Worm (Caenorhabditis elegans) whole organism, mixed stage, embryonic: Measurements from ENCODE around the gene gpa-10.

Experiments used
- M03D4.4 ChIP-seq: sonication (generic microtip); optimal IDR thresholded peaks from 2 replicates; lab custom pipeline; 2017; ENCODE audit warnings: mild to moderate bottlenecking, missing genetic modification characterization, missing compliant biosample characterization
- bed-3 ChIP-seq: fragments of 200-800 bp; sonication (Bioruptor generic); optimal IDR thresholded peaks from 3 replicates; lab custom pipeline; 2018; ENCODE audit warnings: mild to moderate bottlenecking, missing genetic modification characterization, moderate library complexity, missing compliant biosample characterization
- blmp-1 ChIP-seq: fragments of 150-350 bp; optimal IDR thresholded peaks from 2 replicates; lab custom pipeline; 2014; ENCODE audit warnings: missing biosample characterization, missing genetic modification characterization
- ceh-43 ChIP-seq: fragments of 200-800 bp; sonication (Bioruptor generic); optimal IDR thresholded peaks from 2 replicates; lab custom pipeline; 2018; ENCODE audit warnings: mild to moderate bottlenecking, missing genetic modification characterization, moderate library complexity, missing compliant biosample characterization
- ceh-83 ChIP-seq: fragments of 200-800 bp; sonication (Bioruptor generic); optimal IDR thresholded peaks from 2 replicates; lab custom pipeline; 2018; ENCODE audit warnings: mild to moderate bottlenecking, missing genetic modification characterization, missing compliant biosample characterization
- ces-1 ChIP-seq: fragments of 150-350 bp; optimal IDR thresholded peaks from 2 replicates; lab custom pipeline; 2014; ENCODE audit warnings: missing biosample characterization, missing genetic modification reagents, missing genetic modification characterization
- cnd-1 ChIP-seq: fragments of 200-800 bp; sonication (Bioruptor generic); optimal IDR thresholded peaks from 2 replicates; lab custom pipeline; 2018; ENCODE audit warnings: mild to moderate bottlenecking, missing genetic modification characterization, missing compliant biosample characterization
- drap-1 ChIP-seq: fragments of 200-800 bp; sonication (Bioruptor generic); optimal IDR thresholded peaks from 3 replicates; lab custom pipeline; 2018; ENCODE audit warnings: mild to moderate bottlenecking, missing genetic modification characterization, missing compliant biosample characterization
- elt-1 ChIP-seq: sonication (generic microtip); optimal IDR thresholded peaks from 2 replicates; lab custom pipeline; 2017; ENCODE audit warnings: missing genetic modification characterization, mild to moderate bottlenecking, missing compliant biosample characterization, antibody characterized with exemption, moderate library complexity, borderline replicate concordance; ENCODE audit not compliant: insufficient read depth
- flh-1 ChIP-seq: fragments of 200-800 bp; sonication (Bioruptor generic); optimal IDR thresholded peaks from 2 replicates; lab custom pipeline; 2018; ENCODE audit warnings: mild to moderate bottlenecking, missing genetic modification characterization, moderate library complexity, missing compliant biosample characterization
- ham-2 ChIP-seq: fragments of 200-800 bp; sonication (Bioruptor generic); optimal IDR thresholded peaks from 2 replicates; lab custom pipeline; 2018; ENCODE audit warnings: mild to moderate bottlenecking, missing genetic modification characterization, missing compliant biosample characterization
- hlh-1 ChIP-seq: fragments of 150-350 bp; optimal IDR thresholded peaks from 2 replicates; lab custom pipeline; 2014; ENCODE audit warnings: missing biosample characterization, missing genetic modification reagents, missing genetic modification characterization
- lin-13 ChIP-seq: fragments of 150-350 bp; optimal IDR thresholded peaks from 2 replicates; lab custom pipeline; 2014; ENCODE audit warnings: missing biosample characterization, missing genetic modification characterization
- lin-32 ChIP-seq: fragments of 200-800 bp; sonication (Bioruptor generic); optimal IDR thresholded peaks from 2 replicates; lab custom pipeline; 2018; ENCODE audit warnings: mild to moderate bottlenecking, missing genetic modification characterization, missing compliant biosample characterization
- lsy-2 ChIP-seq: fragments of 150-350 bp; optimal IDR thresholded peaks from 2 replicates; lab custom pipeline; 2014; ENCODE audit warnings: missing biosample characterization, missing genetic modification characterization
- mab-5 ChIP-seq: fragments of 150-350 bp; optimal IDR thresholded peaks from 2 replicates; lab custom pipeline; 2014; ENCODE audit warnings: missing biosample characterization, missing genetic modification characterization
- mep-1 ChIP-seq: fragments of 150-350 bp; optimal IDR thresholded peaks from 2 replicates; lab custom pipeline; 2017; ENCODE audit warnings: missing biosample characterization, missing genetic modification reagents, missing genetic modification characterization, inconsistent platforms
- mls-2 ChIP-seq: sonication (generic microtip); optimal IDR thresholded peaks from 2 replicates; lab custom pipeline; 2016; ENCODE audit warnings: mild to moderate bottlenecking, missing genetic modification characterization, moderate library complexity, missing compliant biosample characterization
- nhr-12 ChIP-seq: fragments of 150-350 bp; optimal IDR thresholded peaks from 2 replicates; lab custom pipeline; 2014; ENCODE audit warnings: missing biosample characterization, missing genetic modification characterization
- nhr-2 ChIP-seq: fragments of 150-350 bp; optimal IDR thresholded peaks from 2 replicates; lab custom pipeline; 2014; ENCODE audit warnings: missing biosample characterization, missing genetic modification characterization
- nhr-237 ChIP-seq: fragments of 150-350 bp; optimal IDR thresholded peaks from 2 replicates; lab custom pipeline; 2014; ENCODE audit warnings: missing biosample characterization, missing genetic modification characterization
- nhr-28 ChIP-seq: fragments of 150-350 bp; optimal IDR thresholded peaks from 2 replicates; lab custom pipeline; 2014; ENCODE audit warnings: missing biosample characterization, missing genetic modification characterization
- nhr-76 ChIP-seq: sonication (generic microtip); optimal IDR thresholded peaks from 2 replicates; lab custom pipeline; 2017; ENCODE audit warnings: missing biosample characterization, missing genetic modification characterization
- pha-4 ChIP-seq: fragments of 150-350 bp; optimal IDR thresholded peaks from 2 replicates; lab custom pipeline; 2018; ENCODE audit warnings: missing biosample characterization, missing genetic modification reagents, missing genetic modification characterization
- sem-2 ChIP-seq: fragments of 200-800 bp; sonication (Bioruptor generic); optimal IDR thresholded peaks from 2 replicates; lab custom pipeline; 2018; ENCODE audit warnings: mild to moderate bottlenecking, missing genetic modification characterization, missing compliant biosample characterization
- sptf-1 ChIP-seq: sonication (generic microtip); optimal IDR thresholded peaks from 2 replicates; lab custom pipeline; 2017; ENCODE audit warnings: mild to moderate bottlenecking, missing genetic modification characterization, moderate library complexity, missing compliant biosample characterization
- tbx-8 ChIP-seq: fragments of 200-800 bp; sonication (Bioruptor generic); optimal IDR thresholded peaks from 2 replicates; lab custom pipeline; 2018; ENCODE audit warnings: mild to moderate bottlenecking, missing genetic modification characterization, moderate library complexity, missing compliant biosample characterization
- unc-120 ChIP-seq: sonication (generic microtip); optimal IDR thresholded peaks from 2 replicates; lab custom pipeline; 2017; ENCODE audit warnings: missing genetic modification characterization, missing compliant biosample characterization; ENCODE audit not compliant: poor library complexity, severe bottlenecking
- unc-62 ChIP-seq: fragments of 150-350 bp; optimal IDR thresholded peaks from 2 replicates; lab custom pipeline; 2014; ENCODE audit warnings: missing biosample characterization, missing genetic modification reagents, missing genetic modification characterization
- zip-8 ChIP-seq: fragments of 150-350 bp; optimal IDR thresholded peaks from 2 replicates; lab custom pipeline; 2014; ENCODE audit warnings: missing biosample characterization, missing genetic modification characterization
- ztf-11 ChIP-seq: fragments of 150-350 bp; optimal IDR thresholded peaks from 2 replicates; lab custom pipeline; 2014; ENCODE audit warnings: missing biosample characterization, missing genetic modification characterization

Gene gpa-10

DNA sequence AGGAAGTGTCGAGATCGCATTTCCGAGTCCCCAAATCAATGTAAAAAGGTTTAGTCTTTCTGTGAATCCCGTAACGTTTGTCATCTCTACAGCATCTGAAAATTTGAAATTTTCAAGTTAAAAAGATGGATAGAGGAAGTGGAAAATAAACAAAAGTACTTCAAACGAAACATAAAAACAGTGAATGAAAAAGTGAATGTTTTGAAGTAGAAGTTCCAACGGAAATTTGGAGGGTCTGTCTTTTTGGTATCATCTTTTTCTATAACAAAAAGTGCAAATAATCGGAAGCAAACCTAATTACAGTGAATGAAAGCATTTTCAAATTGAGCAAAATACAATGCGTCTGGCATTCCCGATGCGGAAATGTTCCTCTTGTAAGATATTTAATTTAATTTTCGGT is 8.1 kb downstream of the gpa-10 start, which contains the start of gene lgc-54:
lgc-54 (minus strand) TSS at position 101 of the 400 bp plus-strand sequence.
- TF ChIP-seq nhr-28 (tag; lab: Kevin White, UChicago) (no peak), sptf-1 (tag; lab: Kevin White, UChicago) (no peak), mls-2 (tag; lab: Kevin White, UChicago) (no peak), blmp-1 (tag; lab: Kevin White, UChicago) (no peak), ztf-11 (tag; lab: Kevin White, UChicago) (no peak)

- TF ChIP-seq bed-3 (GFP tag; lab: Kevin White, UChicago) (no peak), mab-5 (no peak), drap-1 (GFP tag; lab: Kevin White, UChicago) (no peak), mep-1 (tag; lab: Kevin White, UChicago) (no peak), unc-62 (GFP tag; lab: Kevin White, UChicago) (no peak), pha-4 (no peak)
Measured at ce11 chrV:6842437-6842836, 12.2 kb downstream of the gpa-10 start, which contains the start of gene T15B7.1. Gene T15B7.1, plus strand, starts transcription at chrV:6842737.

ce11 chrV:6839008-6839407 is 15.6 kb downstream of the gpa-10 start, which contains the start of gene hpo-8:
Gene hpo-8, plus strand, starts transcription at chrV:6839289.
- no peak for TF ChIP-seq pha-4
- no peak for TF ChIP-seq sptf-1 (tag; lab: Kevin White, UChicago)
- TF ChIP-seq ceh-83 (GFP tag; lab: Kevin White, UChicago), result no peak
- TF ChIP-seq hlh-1 (tag; lab: Kevin White, UChicago), result no peak
- TF ChIP-seq mls-2 (tag; lab: Kevin White, UChicago), result no peak
- TF ChIP-seq nhr-12 (tag; lab: Kevin White, UChicago), result no peak
- no peak for TF ChIP-seq lsy-2
- no peak for TF ChIP-seq flh-1 (GFP tag; lab: Kevin White, UChicago)
- no peak for TF ChIP-seq mep-1 (tag; lab: Kevin White, UChicago)
- no peak for TF ChIP-seq nhr-28 (tag; lab: Kevin White, UChicago)
- TF ChIP-seq blmp-1 (tag; lab: Kevin White, UChicago), result no peak
- no peak for TF ChIP-seq lin-32 (GFP tag; lab: Kevin White, UChicago)
- no peak for TF ChIP-seq ceh-43 (GFP tag; lab: Kevin White, UChicago)
- no peak for TF ChIP-seq lin-13 (tag; lab: Kevin White, UChicago)
- no peak for TF ChIP-seq zip-8 (tag; lab: Kevin White, UChicago)
- TF ChIP-seq elt-1 (tag; lab: Kevin White, UChicago), result no peak
- TF ChIP-seq cnd-1, result no peak
- no peak for TF ChIP-seq nhr-237 (tag; lab: Kevin White, UChicago)
- TF ChIP-seq, all 35 proteins: peak for 0

DNA sequence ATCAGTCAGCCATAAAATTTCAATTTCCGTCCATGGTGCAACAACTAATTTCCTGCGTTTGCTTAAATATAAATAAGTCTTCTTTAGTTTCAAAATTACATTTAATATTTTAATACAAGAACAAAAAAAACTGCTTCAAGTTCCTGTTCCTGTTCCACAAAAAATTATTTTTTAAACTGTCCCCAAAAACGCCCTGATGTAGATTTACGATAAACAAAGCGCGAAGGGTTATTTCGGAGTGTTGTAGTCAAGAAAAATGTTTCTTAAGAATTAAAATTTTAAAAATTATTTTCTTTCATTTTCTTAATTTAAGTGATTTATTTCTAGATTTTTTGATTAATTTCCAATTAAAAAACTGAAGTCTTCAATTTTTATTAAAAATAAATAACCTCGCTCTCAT is 16.0 kb downstream of the gpa-10 start, which contains the start of gene T15B7.15:
T15B7.15 (minus strand) TSS at position 67 of the 400 bp plus-strand sequence.
- TF ChIP-seq elt-1 (tag; lab: Kevin White, UChicago) (no peak), unc-62 (GFP tag; lab: Kevin White, UChicago) (no peak), sem-2 (GFP tag; lab: Kevin White, UChicago) (no peak), nhr-237 (tag; lab: Kevin White, UChicago) (no peak), sptf-1 (tag; lab: Kevin White, UChicago) (no peak), nhr-12 (tag; lab: Kevin White, UChicago) (no peak), flh-1 (GFP tag; lab: Kevin White, UChicago) (no peak), ham-2 (GFP tag; lab: Kevin White, UChicago) (no peak), tbx-8 (GFP tag; lab: Kevin White, UChicago) (no peak), ces-1 (GFP tag; lab: Kevin White, UChicago) (no peak), cnd-1 (no peak), lin-13 (tag; lab: Kevin White, UChicago) (no peak), nhr-2 (tag; lab: Kevin White, UChicago) (no peak), bed-3 (GFP tag; lab: Kevin White, UChicago) (no peak)

DNA sequence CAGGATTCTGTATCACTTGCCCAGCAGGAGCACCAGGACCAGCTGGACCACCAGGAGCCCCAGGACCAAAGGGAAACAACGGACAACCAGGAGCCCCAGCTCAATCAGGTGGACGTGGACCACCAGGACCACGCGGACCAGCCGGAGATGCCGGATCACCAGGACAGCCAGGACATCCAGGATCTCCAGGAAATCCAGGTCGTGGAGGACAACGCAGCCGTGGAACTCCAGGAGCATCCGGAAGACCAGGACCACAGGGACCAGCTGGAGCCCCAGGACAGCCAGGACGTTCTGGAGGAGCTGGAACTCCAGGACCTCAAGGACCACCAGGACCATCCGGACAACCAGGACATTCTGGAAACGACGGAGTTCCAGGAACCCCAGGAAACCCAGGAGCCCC is 18.6 kb downstream of the gpa-10 start:
- no peak for TF ChIP-seq hlh-1 (tag; lab: Kevin White, UChicago)
- no peak for TF ChIP-seq flh-1 (GFP tag; lab: Kevin White, UChicago)
- TF ChIP-seq nhr-12 (tag; lab: Kevin White, UChicago), result no peak
- TF ChIP-seq lin-32 (GFP tag; lab: Kevin White, UChicago), result no peak
- no peak for TF ChIP-seq nhr-76
- no peak for TF ChIP-seq sem-2 (GFP tag; lab: Kevin White, UChicago)
- TF ChIP-seq M03D4.4 (tag; lab: Kevin White, UChicago), result no peak
- TF ChIP-seq nhr-28 (tag; lab: Kevin White, UChicago), result no peak
- TF ChIP-seq sptf-1 (tag; lab: Kevin White, UChicago), result no peak
- no peak for TF ChIP-seq lin-13 (tag; lab: Kevin White, UChicago)
- TF ChIP-seq nhr-237 (tag; lab: Kevin White, UChicago), result no peak
- no peak for TF ChIP-seq unc-120 (tag; lab: Kevin White, UChicago)
